Fruit fly (Drosophila melanogaster) whole organism, prepupa: ENCODE data around the gene HIPP1.

Experiments used
- Blimp-1 ChIP-seq: fragments of 200-800 bp; sonication (Bioruptor generic); optimal IDR thresholded peaks from 3 replicates; lab custom pipeline; 2017; ENCODE audit warnings: missing biosample characterization, missing genetic modification characterization, mild to moderate bottlenecking, moderate library complexity, missing genetic modification reagents
- CG10631 ChIP-seq: fragments of 200-800 bp; sonication (Bioruptor generic); optimal IDR thresholded peaks from 2 replicates; lab custom pipeline; 2016; ENCODE audit warnings: missing biosample characterization, missing genetic modification characterization
- CG11294 ChIP-seq: fragments of 200-800 bp; sonication (Bioruptor generic); IDR thresholded peaks from 2 replicates; pipeline ENCODE4 v1.3.6; 2022; ENCODE audit warnings: missing biosample characterization, missing genetic modification characterization
- CG11762 ChIP-seq: fragments of 200-800 bp; sonication (Bioruptor generic); optimal IDR thresholded peaks from 3 replicates; lab custom pipeline; 2016; ENCODE audit warnings: missing biosample characterization, missing genetic modification characterization; ENCODE audit not compliant: insufficient read depth
- CG11902 ChIP-seq: fragments of 200-800 bp; sonication (Bioruptor generic); optimal IDR thresholded peaks from 3 replicates; lab custom pipeline; 2016; ENCODE audit warnings: missing biosample characterization, missing genetic modification characterization
- CG15336 ChIP-seq: fragments of 200-800 bp; sonication (Bioruptor generic); IDR thresholded peaks from 2 replicates; pipeline ENCODE4 v1.3.6; 2022; ENCODE audit warnings: missing biosample characterization, missing genetic modification characterization
- CG1621 ChIP-seq: fragments of 200-800 bp; sonication (Bioruptor generic); optimal IDR thresholded peaks from 3 replicates; lab custom pipeline; 2018; ENCODE audit warnings: missing biosample characterization, mild to moderate bottlenecking, missing genetic modification characterization
- CG3032 ChIP-seq: fragments of 200-800 bp; optimal IDR thresholded peaks from 2 replicates; lab custom pipeline; 2019; ENCODE audit warnings: missing biosample characterization, mild to moderate bottlenecking, missing genetic modification characterization, moderate library complexity
- CG32006 ChIP-seq: fragments of 200-800 bp; sonication (Bioruptor generic); optimal IDR thresholded peaks from 3 replicates; lab custom pipeline; 2017; ENCODE audit warnings: missing biosample characterization, mild to moderate bottlenecking, missing genetic modification characterization
- CG34406 ChIP-seq: fragments of 200-800 bp; sonication (Bioruptor generic); optimal IDR thresholded peaks from 3 replicates; lab custom pipeline; 2016; ENCODE audit warnings: missing biosample characterization, missing genetic modification characterization
- CG3919 ChIP-seq: fragments of 200-800 bp; sonication (Bioruptor generic); optimal IDR thresholded peaks from 3 replicates; lab custom pipeline; 2016; ENCODE audit warnings: missing biosample characterization, missing genetic modification characterization
- CG4318 ChIP-seq: fragments of 200-800 bp; sonication (Bioruptor generic); optimal IDR thresholded peaks from 3 replicates; lab custom pipeline; 2017; ENCODE audit warnings: missing biosample characterization, mild to moderate bottlenecking, missing genetic modification characterization
- CG6276 ChIP-seq: fragments of 200-800 bp; sonication (Bioruptor generic); optimal IDR thresholded peaks from 2 replicates; lab custom pipeline; 2017; ENCODE audit warnings: missing biosample characterization, mild to moderate bottlenecking, missing genetic modification characterization
- CG6792 ChIP-seq: fragments of 200-800 bp; sonication (Bioruptor generic); optimal IDR thresholded peaks from 3 replicates; lab custom pipeline; 2016; ENCODE audit warnings: missing biosample characterization, missing genetic modification characterization
- CG9139 ChIP-seq: fragments of 200-800 bp; sonication (Bioruptor generic); optimal IDR thresholded peaks from 3 replicates; lab custom pipeline; 2017; ENCODE audit warnings: missing biosample characterization, mild to moderate bottlenecking, missing genetic modification characterization
- Eip93F ChIP-seq: fragments of 200-800 bp; sonication (Bioruptor generic); optimal IDR thresholded peaks from 2 replicates; lab custom pipeline; 2016; ENCODE audit warnings: missing biosample characterization, mild to moderate bottlenecking, missing genetic modification characterization
- Ets21C ChIP-seq: fragments of 200-800 bp; sonication (Bioruptor generic); optimal IDR thresholded peaks from 3 replicates; lab custom pipeline; 2016; ENCODE audit warnings: missing biosample characterization, missing genetic modification characterization
- Ets96B ChIP-seq: fragments of 200-800 bp; optimal IDR thresholded peaks from 2 replicates; lab custom pipeline; 2019; ENCODE audit warnings: missing biosample characterization, mild to moderate bottlenecking, missing genetic modification characterization, moderate library complexity
- Hr39 ChIP-seq: fragments of 200-800 bp; sonication (Bioruptor generic); optimal IDR thresholded peaks from 2 replicates; lab custom pipeline; 2016; ENCODE audit warnings: missing biosample characterization, missing genetic modification characterization
- Lpt ChIP-seq: fragments of 200-800 bp; sonication (Bioruptor generic); optimal IDR thresholded peaks from 3 replicates; lab custom pipeline; 2016; ENCODE audit warnings: missing biosample characterization, missing genetic modification characterization
- OdsH ChIP-seq: fragments of 200-800 bp; sonication (Bioruptor generic); optimal IDR thresholded peaks from 3 replicates; lab custom pipeline; 2016; ENCODE audit warnings: missing biosample characterization, missing genetic modification characterization
- Smox ChIP-seq: fragments of 200-800 bp; sonication (Bioruptor generic); optimal IDR thresholded peaks from 3 replicates; lab custom pipeline; 2016; ENCODE audit warnings: missing biosample characterization, missing genetic modification characterization
- Sox14 ChIP-seq: fragments of 200-800 bp; sonication (Bioruptor generic); optimal IDR thresholded peaks from 3 replicates; lab custom pipeline; 2016; ENCODE audit warnings: missing biosample characterization, missing genetic modification characterization
- achi ChIP-seq: fragments of 200-800 bp; sonication (Bioruptor generic); optimal IDR thresholded peaks from 3 replicates; lab custom pipeline; 2016; ENCODE audit warnings: missing biosample characterization, missing genetic modification characterization
- acj6 ChIP-seq: fragments of 200-800 bp; sonication (Bioruptor generic); optimal IDR thresholded peaks from 3 replicates; lab custom pipeline; 2016; ENCODE audit warnings: missing biosample characterization, missing genetic modification characterization
- dac ChIP-seq: fragments of 200-800 bp; sonication (Bioruptor generic); optimal IDR thresholded peaks from 2 replicates; lab custom pipeline; 2017; ENCODE audit warnings: missing biosample characterization, mild to moderate bottlenecking, missing genetic modification characterization
- dsx ChIP-seq: fragments of 200-800 bp; optimal IDR thresholded peaks from 3 replicates; lab custom pipeline; 2019; ENCODE audit warnings: missing biosample characterization, mild to moderate bottlenecking, missing genetic modification characterization, moderate library complexity; ENCODE audit not compliant: poor library complexity, severe bottlenecking
- esn ChIP-seq: fragments of 200-800 bp; sonication (Bioruptor generic); optimal IDR thresholded peaks from 2 replicates; lab custom pipeline; 2016; ENCODE audit warnings: missing biosample characterization, mild to moderate bottlenecking, missing genetic modification characterization, moderate library complexity
- fkh ChIP-seq: fragments of 200-800 bp; sonication (Bioruptor generic); optimal IDR thresholded peaks from 3 replicates; lab custom pipeline; 2017; ENCODE audit warnings: missing biosample characterization, mild to moderate bottlenecking, missing genetic modification characterization, moderate library complexity
- pdm3 ChIP-seq: fragments of 200-800 bp; sonication (Bioruptor generic); optimal IDR thresholded peaks from 3 replicates; lab custom pipeline; 2016; ENCODE audit warnings: missing biosample characterization, missing genetic modification characterization
- salr ChIP-seq, 2 experiments: fragments of 200-800 bp; sonication (Bioruptor generic); optimal IDR thresholded peaks; 3 replicates each; lab custom pipeline; 2016 to 2018; ENCODE audit warnings: missing biosample characterization in 2 of 2, missing genetic modification characterization in 2 of 2, mild to moderate bottlenecking in 1 of 2
- spab ChIP-seq: fragments of 200-800 bp; sonication (Bioruptor generic); optimal IDR thresholded peaks from 2 replicates; lab custom pipeline; 2017; ENCODE audit warnings: missing biosample characterization, mild to moderate bottlenecking, missing genetic modification characterization, missing genetic modification reagents
- ss ChIP-seq, 2 experiments: fragments of 200-800 bp; sonication (Bioruptor generic); optimal IDR thresholded peaks; 2 replicates in 1 of 2; 3 replicates in 1 of 2; lab custom pipeline; 2017 to 2018; ENCODE audit warnings: mild to moderate bottlenecking in 2 of 2, missing biosample characterization in 2 of 2, missing genetic modification characterization in 2 of 2, moderate library complexity in 1 of 2
- topi ChIP-seq: fragments of 200-800 bp; sonication (Bioruptor generic); optimal IDR thresholded peaks from 3 replicates; lab custom pipeline; 2016; ENCODE audit warnings: missing biosample characterization, missing genetic modification characterization

The HIPP1 gene

DNA sequence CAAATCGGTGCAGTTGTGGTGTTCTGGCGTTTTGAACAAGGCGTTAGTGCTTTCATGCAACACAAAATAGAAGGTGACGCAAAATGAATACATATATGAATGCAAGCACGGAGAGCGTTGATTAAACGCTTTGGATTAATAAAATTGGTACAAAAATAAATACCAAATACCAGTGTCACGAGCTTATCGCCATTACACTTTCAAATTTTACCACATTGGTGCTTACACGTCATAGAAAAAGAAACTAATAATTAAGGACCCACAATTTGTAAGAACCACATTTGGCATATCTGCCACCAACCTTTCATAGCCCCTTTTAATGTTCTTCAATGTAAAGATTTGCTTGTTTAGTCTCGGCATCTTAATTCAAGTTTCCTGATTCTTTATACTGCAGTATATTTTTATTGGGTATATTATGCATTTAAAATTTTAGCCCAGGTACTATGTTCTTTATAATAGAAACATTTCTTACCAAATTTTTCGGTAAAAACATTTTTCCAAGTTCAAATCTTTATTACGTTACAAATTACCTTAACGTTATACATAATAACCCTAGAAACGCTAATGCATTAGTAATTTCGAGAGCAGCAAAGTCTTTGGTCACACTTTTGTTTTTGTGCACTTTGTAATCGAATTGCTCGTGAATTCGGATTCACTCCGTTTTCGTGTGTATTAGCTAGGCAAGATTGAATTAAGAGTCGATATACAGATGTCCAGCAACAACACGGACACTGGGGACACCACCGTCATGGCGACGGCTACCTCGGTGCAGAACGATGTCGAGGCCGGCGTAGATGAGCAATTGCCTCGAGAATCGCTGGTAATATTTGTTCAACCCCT is 31.0 kb upstream of the HIPP1 start, which contains the start of the genes Pex16 and Pex14 (continued):
- TF ChIP-seq dsx (GFP tag; lab: Kevin White, UChicago) = peak; percentile 48
- peak; percentile 61 for TF ChIP-seq CG6792 (GFP tag; lab: Kevin White, UChicago)
- TF ChIP-seq CG9139 (GFP tag; lab: Kevin White, UChicago) = no peak
- peak; percentile 87 for TF ChIP-seq Hr39 (GFP tag; lab: Kevin White, UChicago)
- no peak for TF ChIP-seq CG4318 (GFP tag; lab: Kevin White, UChicago)
- peak; percentile 20; the same call in 1 of the 2 replicates for TF ChIP-seq CG11294
- peak; percentile 66 for TF ChIP-seq CG11902 (GFP tag; lab: Kevin White, UChicago)
- TF ChIP-seq CG6276 (GFP tag; lab: Kevin White, UChicago) = peak; percentile 26
- peak; percentile 55 for TF ChIP-seq achi
- peak; percentile 75 for TF ChIP-seq Sox14 (GFP tag; lab: Kevin White, UChicago)
- no peak for TF ChIP-seq Eip93F (GFP tag; lab: Kevin White, UChicago)
- no peak for TF ChIP-seq CG32006 (GFP tag; lab: Kevin White, UChicago)
- TF ChIP-seq Ets21C (GFP tag; lab: Kevin White, UChicago) = peak; percentile 74
- TF ChIP-seq CG3919 = peak; percentile 75
- peak; percentile 46 for TF ChIP-seq CG11762 (GFP tag; lab: Kevin White, UChicago)
- TF ChIP-seq CG10631 (GFP tag; lab: Kevin White, UChicago) = no peak
- TF ChIP-seq salr (GFP tag; optimal IDR thresholded peaks at IDR 0.05; lab: Kevin White, UChicago) = peak in 1 of 2 experiments; percentile 51
- TF ChIP-seq Lpt (GFP tag; lab: Kevin White, UChicago) = peak; percentile 41
- peak; percentile 81 for TF ChIP-seq esn
- TF ChIP-seq Smox (GFP tag; lab: Kevin White, UChicago) = no peak
- peak; percentile 37 for TF ChIP-seq Ets96B (tag; lab: Kevin White, UChicago)
- peak; percentile 78 for TF ChIP-seq pdm3
- TF ChIP-seq OdsH (GFP tag; lab: Kevin White, UChicago) = no peak
- TF ChIP-seq acj6 (GFP tag; lab: Kevin White, UChicago) = peak; percentile 74
- peak; percentile 12 for TF ChIP-seq Blimp-1 (GFP tag; lab: Kevin White, UChicago)
- TF ChIP-seq CG34406 (GFP tag; lab: Kevin White, UChicago) = no peak
- TF ChIP-seq spab (GFP tag; lab: Kevin White, UChicago) = no peak
- TF ChIP-seq fkh (GFP tag; lab: Kevin White, UChicago) = peak; percentile 27
- peak; percentile 71 for TF ChIP-seq topi (GFP tag; lab: Kevin White, UChicago)
- TF ChIP-seq ss (GFP tag; optimal IDR thresholded peaks at IDR 0.05; lab: Kevin White, UChicago) = peak; percentile 22 to 38
- peak; percentile 27 for TF ChIP-seq dac (GFP tag; lab: Kevin White, UChicago)
- TF ChIP-seq CG3032 (tag; lab: Kevin White, UChicago) = peak; percentile 73

DNA sequence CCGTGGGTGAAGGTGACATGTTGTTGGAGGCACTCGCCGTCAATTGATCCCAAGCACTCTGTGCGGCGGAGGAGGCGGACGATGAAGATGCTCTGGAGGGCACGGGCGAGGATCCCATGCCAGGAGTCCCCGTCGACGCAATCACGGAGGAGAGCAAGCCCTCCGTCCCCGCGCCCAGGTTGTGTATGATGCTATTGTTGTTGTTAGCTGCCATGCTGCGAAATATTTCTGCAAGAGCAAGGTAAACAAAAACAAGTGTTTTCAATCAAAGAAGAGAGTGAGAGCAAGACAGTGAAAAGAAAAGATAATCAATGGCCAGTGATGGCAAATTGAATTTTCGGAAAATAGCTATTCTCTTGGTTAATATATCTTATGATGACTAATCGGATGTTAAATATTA is 25.1 kb upstream of the HIPP1 start:
- peak; percentile 34 for TF ChIP-seq CG1621 (tag; lab: Kevin White, UChicago)
- TF ChIP-seq fkh (GFP tag; lab: Kevin White, UChicago) = peak; percentile 10
- TF ChIP-seq CG15336 = peak; percentile 6; the same call in 1 of the 2 replicates
- TF ChIP-seq CG3032 (tag; lab: Kevin White, UChicago) = no peak
